Worm (Caenorhabditis elegans) whole organism, early embryonic: Measurements from ENCODE around the gene rsp-3.

Experiments used
- B0310.2 ChIP-seq: sonication (generic microtip); optimal IDR thresholded peaks from 2 replicates; lab custom pipeline; 2016; ENCODE audit warnings: mild to moderate bottlenecking, missing genetic modification characterization, missing compliant biosample characterization
- ama-1 ChIP-seq: fragments of 150-350 bp; optimal IDR thresholded peaks from 2 replicates; lab custom pipeline; 2014
- ceh-13 ChIP-seq: fragments of 200-800 bp; sonication (Bioruptor generic); optimal IDR thresholded peaks from 2 replicates; lab custom pipeline; 2018; ENCODE audit warnings: mild to moderate bottlenecking, missing genetic modification characterization, missing compliant biosample characterization
- flt-1 ChIP-seq: fragments of 200-800 bp; sonication (Bioruptor generic); IDR thresholded peaks from 2 replicates; pipeline ENCODE4 v1.3.6; 2022; ENCODE audit warnings: missing genetic modification characterization, missing compliant biosample characterization
- hmbx-1 ChIP-seq: sonication (generic microtip); optimal IDR thresholded peaks from 2 replicates; lab custom pipeline; 2016; ENCODE audit warnings: mild to moderate bottlenecking, missing genetic modification characterization, missing compliant biosample characterization
- hnd-1 ChIP-seq: sonication (generic microtip); optimal IDR thresholded peaks from 2 replicates; lab custom pipeline; 2016; ENCODE audit warnings: missing genetic modification characterization, missing compliant biosample characterization
- pes-1 ChIP-seq: fragments of 200-800 bp; sonication (Bioruptor generic); IDR thresholded peaks from 2 replicates; pipeline ENCODE4 v1.3.6; 2022; ENCODE audit warnings: missing genetic modification reagents, missing genetic modification characterization, missing compliant biosample characterization
- tbx-37 ChIP-seq: fragments of 200-800 bp; sonication (Bioruptor generic); conservative IDR thresholded peaks from 2 replicates; pipeline ENCODE4 v1.3.6; 2022; ENCODE audit warnings: missing genetic modification reagents, missing genetic modification characterization, missing compliant biosample characterization

DNA sequence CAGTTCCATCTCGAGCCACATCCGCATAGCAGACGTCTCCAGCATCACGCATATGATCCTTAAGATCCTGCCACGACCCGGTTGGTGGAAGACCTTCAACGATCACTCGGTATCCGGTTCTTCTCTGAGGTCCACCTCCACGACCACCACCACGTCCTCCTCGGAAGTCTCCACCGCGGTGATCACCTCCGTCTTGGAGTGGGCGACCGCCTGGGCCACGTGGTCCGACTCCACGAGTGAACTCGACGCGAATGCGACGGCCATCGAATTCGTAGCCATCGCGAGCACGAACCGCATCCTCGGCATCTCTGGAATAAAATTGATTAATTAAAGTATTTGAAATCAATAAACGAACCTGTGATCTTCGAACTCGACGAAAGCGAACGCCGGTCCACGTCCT is 340 bp downstream of the rsp-3 start:
- no peak for TF ChIP-seq ama-1 (lab: Kevin White, UChicago)
- no peak for TF ChIP-seq ceh-13
- no peak for TF ChIP-seq pes-1 (GFP tag; lab: Robert Waterston, UW)
- no peak for TF ChIP-seq tbx-37 (GFP tag; lab: Robert Waterston, UW)
- no peak for TF ChIP-seq hmbx-1 (tag; lab: Kevin White, UChicago)
- TF ChIP-seq B0310.2 (tag; lab: Kevin White, UChicago) = no peak
- no peak for TF ChIP-seq flt-1 (GFP tag; lab: Robert Waterston, UW)
- no peak for TF ChIP-seq hnd-1 (tag; lab: Kevin White, UChicago)
